Worm (Caenorhabditis elegans): ENCODE results near the gene Y54E2A.5.

Gene Y54E2A.5

ce11 chrII:14804259-14804899 is 46.8 kb upstream of the Y54E2A.5 start, which contains the start of gene W01D2.3 (continued):
- peak; percentile 75 for TF ChIP-seq npax-4 (tag; optimal IDR thresholded peaks at IDR 0.05)
- TF ChIP-seq rnt-1 (tag; optimal IDR thresholded peaks at IDR 0.05): peak; percentile 64
- peak; percentile 32 for TF ChIP-seq hlh-30 (tag; optimal IDR thresholded peaks at IDR 0.05; ENCODE audit: insufficient read depth)
- no peak for TF ChIP-seq pax-1 (tag; optimal IDR thresholded peaks at IDR 0.05)
- TF ChIP-seq ztf-16 (tag; optimal IDR thresholded peaks at IDR 0.05): peak; percentile 94
- TF ChIP-seq lin-11 (tag; optimal IDR thresholded peaks at IDR 0.05): peak; percentile 84
- no peak for TF ChIP-seq pha-4 (tag; optimal IDR thresholded peaks at IDR 0.05)
- TF ChIP-seq ama-1 (optimal IDR thresholded peaks at IDR 0.05): no peak
- TF ChIP-seq unc-3 (GFP tag; conservative IDR thresholded peaks at IDR 0.05): peak; percentile 79
- peak; percentile 67 for TF ChIP-seq unc-3 (tag; optimal IDR thresholded peaks at IDR 0.05)
- peak; percentile 91 for TF ChIP-seq elt-2 (tag; optimal IDR thresholded peaks at IDR 0.05)
- TF ChIP-seq dve-1 (tag; optimal IDR thresholded peaks at IDR 0.05): peak; percentile 79
- peak; percentile 85 for TF ChIP-seq hlh-13 (GFP tag; optimal IDR thresholded peaks at IDR 0.05)
- peak; percentile 86 for TF ChIP-seq fkh-6 (tag; optimal IDR thresholded peaks at IDR 0.05)
- TF ChIP-seq odd-2 (tag; optimal IDR thresholded peaks at IDR 0.05): peak; percentile 61
- TF ChIP-seq unc-55 (GFP tag; optimal IDR thresholded peaks at IDR 0.05): no peak
- TF ChIP-seq syd-9 (tag; optimal IDR thresholded peaks at IDR 0.05): peak; percentile 78
- peak; percentile 79 for TF ChIP-seq gmeb-2 (tag; optimal IDR thresholded peaks at IDR 0.05)
- TF ChIP-seq pqm-1 (tag; optimal IDR thresholded peaks at IDR 0.05): peak; percentile 31
- peak; percentile 73 for TF ChIP-seq hlh-15 (tag; optimal IDR thresholded peaks at IDR 0.05)
- peak; percentile 95 for TF ChIP-seq ref-2 (tag; optimal IDR thresholded peaks at IDR 0.05)
- peak; percentile 69; the same call in 1 of the 2 replicates for TF ChIP-seq sox-2 (GFP tag; IDR thresholded peaks at IDR 0.05)
- TF ChIP-seq Y22D7AL.16 (tag; optimal IDR thresholded peaks at IDR 0.05): peak; percentile 77
- TF ChIP-seq unc-42 (tag; optimal IDR thresholded peaks at IDR 0.05): peak; percentile 61
- TF ChIP-seq mec-3 (tag; optimal IDR thresholded peaks at IDR 0.05; ENCODE audit: borderline replicate concordance): peak; percentile 90

- TF ChIP-seq unc-3 (GFP tag; conservative IDR thresholded peaks at IDR 0.05) (0 out of 2 replicates have a peak, but pooled peaks have one; percentile 17), unc-3 (tag; optimal IDR thresholded peaks at IDR 0.05) (no peak), ceh-18 (tag; optimal IDR thresholded peaks at IDR 0.05) (no peak)
Measured at ce11 chrII:14801086-14801531, 43.5 kb upstream of the Y54E2A.5 start.

ce11 chrII:14799367-14799766 is 41.8 kb upstream of the Y54E2A.5 start:
- TF ChIP-seq pqm-1 (tag; optimal IDR thresholded peaks at IDR 0.05) (no peak), pag-3 (tag; optimal IDR thresholded peaks at IDR 0.05; ENCODE audit: borderline replicate concordance) (no peak), pax-1 (tag; optimal IDR thresholded peaks at IDR 0.05) (no peak), ceh-34 (tag; optimal IDR thresholded peaks at IDR 0.05) (no peak), npax-4 (tag; optimal IDR thresholded peaks at IDR 0.05) (no peak)

- TF ChIP-seq ceh-14 (tag; optimal IDR thresholded peaks at IDR 0.05) (no peak), ahr-1 (tag; optimal IDR thresholded peaks at IDR 0.05) (no peak), K09A11.1 (tag; optimal IDR thresholded peaks at IDR 0.05; ENCODE audit: insufficient read depth) (peak; percentile 4), fkh-6 (tag; optimal IDR thresholded peaks at IDR 0.05) (no peak), pha-4 (tag; optimal IDR thresholded peaks at IDR 0.05) (no peak)
Measured at ce11 chrII:14798047-14798522, 40.5 kb upstream of the Y54E2A.5 start, which contains the start of gene tbc-20. tbc-20 (plus strand) TSS chrII:14798472.

- TF ChIP-seq ceh-48 (tag; optimal IDR thresholded peaks at IDR 0.05) (peak; percentile 64), syd-9 (tag; optimal IDR thresholded peaks at IDR 0.05) (peak; percentile 40), nfya-1 (tag; optimal IDR thresholded peaks at IDR 0.05) (peak; percentile 83), K09A11.1 (tag; optimal IDR thresholded peaks at IDR 0.05; ENCODE audit: insufficient read depth) (peak; percentile 35), pag-3 (tag; optimal IDR thresholded peaks at IDR 0.05; ENCODE audit: borderline replicate concordance) (peak; percentile 23), unc-42 (tag; optimal IDR thresholded peaks at IDR 0.05) (peak; percentile 93), dve-1 (tag; optimal IDR thresholded peaks at IDR 0.05) (peak; percentile 81), unc-55 (GFP tag; optimal IDR thresholded peaks at IDR 0.05) (peak; percentile 74), ref-2 (tag; optimal IDR thresholded peaks at IDR 0.05) (peak; percentile 89), elt-4 (tag; optimal IDR thresholded peaks at IDR 0.05) (no peak), C38D4.7 (GFP tag; optimal IDR thresholded peaks at IDR 0.05) (no peak), ttx-3 (tag; optimal IDR thresholded peaks at IDR 0.05) (peak; percentile 29), fkh-10 (GFP tag; optimal IDR thresholded peaks at IDR 0.05) (no peak), unc-3 (GFP tag; conservative IDR thresholded peaks at IDR 0.05) (peak; percentile 55; the same call in 1 of the 2 replicates), unc-3 (tag; optimal IDR thresholded peaks at IDR 0.05) (no peak), sox-2 (GFP tag; IDR thresholded peaks at IDR 0.05) (no peak), nhr-232 (tag; optimal IDR thresholded peaks at IDR 0.05) (peak; percentile 12), pros-1 (tag; optimal IDR thresholded peaks at IDR 0.05) (no peak), fax-1 (tag; optimal IDR thresholded peaks at IDR 0.05) (peak; percentile 66), ceh-34 (tag; optimal IDR thresholded peaks at IDR 0.05) (peak; percentile 84), ceh-14 (tag; optimal IDR thresholded peaks at IDR 0.05) (peak; percentile 80), madf-2 (tag; optimal IDR thresholded peaks at IDR 0.05) (peak; percentile 42)
Measured at ce11 chrII:14794935-14795454, 37.4 kb upstream of the Y54E2A.5 start, which contains the start of gene eif-3.B. eif-3.B (plus strand) TSS chrII:14795404.

All from whole organism, late embryonic.